Fruit fly (Drosophila melanogaster) whole organism, wandering third instar larva: Measurements from ENCODE around the gene CG14204.

Experiments used
- Abd-B ChIP-seq: fragments of >200 bp; optimal IDR thresholded peaks from 2 replicates; lab custom pipeline; 2017; ENCODE audit warnings: missing biosample characterization, missing genetic modification characterization
- CG32264 ChIP-seq: fragments of 200-800 bp; sonication (Bioruptor generic); optimal IDR thresholded peaks from 2 replicates; lab custom pipeline; 2016; ENCODE audit warnings: missing biosample characterization, missing genetic modification characterization
- Dfd ChIP-seq: fragments of >200 bp; optimal IDR thresholded peaks from 2 replicates; lab custom pipeline; 2017; ENCODE audit warnings: missing biosample characterization, missing genetic modification characterization
- Hnf4 ChIP-seq: fragments of 200-800 bp; sonication (Bioruptor generic); optimal IDR thresholded peaks from 2 replicates; lab custom pipeline; 2016; ENCODE audit warnings: missing biosample characterization, mild to moderate bottlenecking, missing genetic modification characterization
- Hr78 ChIP-seq: fragments of >200 bp; optimal IDR thresholded peaks from 2 replicates; lab custom pipeline; 2017; ENCODE audit warnings: missing biosample characterization, missing genetic modification characterization
- Hr83 ChIP-seq: fragments of 200-300 bp; sonication (Bioruptor generic); optimal IDR thresholded peaks from 2 replicates; lab custom pipeline; 2016; ENCODE audit warnings: missing biosample characterization, mild to moderate bottlenecking, missing genetic modification characterization, moderate library complexity; ENCODE audit not compliant: poor library complexity, severe bottlenecking
- Mio ChIP-seq: sonication (Bioruptor generic); optimal IDR thresholded peaks from 2 replicates; lab custom pipeline; 2016; ENCODE audit warnings: missing biosample characterization, missing genetic modification characterization
- ey ChIP-seq: fragments of 200-800 bp; sonication (Bioruptor generic); optimal IDR thresholded peaks from 2 replicates; lab custom pipeline; 2016; ENCODE audit warnings: missing biosample characterization, missing genetic modification characterization
- foxo ChIP-seq, 2 experiments: fragments of 200-800 bp; sonication (Bioruptor generic); optimal IDR thresholded peaks; 2 replicates in 1 of 2; 3 replicates in 1 of 2; lab custom pipeline; 2016 to 2017; ENCODE audit warnings: missing biosample characterization in 2 of 2, missing genetic modification characterization in 2 of 2
- h ChIP-seq: fragments of 200-800 bp; sonication (Bioruptor generic); optimal IDR thresholded peaks from 3 replicates; lab custom pipeline; 2016; ENCODE audit warnings: missing biosample characterization, mild to moderate bottlenecking, missing genetic modification characterization
- psq ChIP-seq: fragments of 200-800 bp; sonication (Bioruptor generic); optimal IDR thresholded peaks from 3 replicates; lab custom pipeline; 2017; ENCODE audit warnings: missing biosample characterization, mild to moderate bottlenecking, missing genetic modification characterization, moderate library complexity

DNA sequence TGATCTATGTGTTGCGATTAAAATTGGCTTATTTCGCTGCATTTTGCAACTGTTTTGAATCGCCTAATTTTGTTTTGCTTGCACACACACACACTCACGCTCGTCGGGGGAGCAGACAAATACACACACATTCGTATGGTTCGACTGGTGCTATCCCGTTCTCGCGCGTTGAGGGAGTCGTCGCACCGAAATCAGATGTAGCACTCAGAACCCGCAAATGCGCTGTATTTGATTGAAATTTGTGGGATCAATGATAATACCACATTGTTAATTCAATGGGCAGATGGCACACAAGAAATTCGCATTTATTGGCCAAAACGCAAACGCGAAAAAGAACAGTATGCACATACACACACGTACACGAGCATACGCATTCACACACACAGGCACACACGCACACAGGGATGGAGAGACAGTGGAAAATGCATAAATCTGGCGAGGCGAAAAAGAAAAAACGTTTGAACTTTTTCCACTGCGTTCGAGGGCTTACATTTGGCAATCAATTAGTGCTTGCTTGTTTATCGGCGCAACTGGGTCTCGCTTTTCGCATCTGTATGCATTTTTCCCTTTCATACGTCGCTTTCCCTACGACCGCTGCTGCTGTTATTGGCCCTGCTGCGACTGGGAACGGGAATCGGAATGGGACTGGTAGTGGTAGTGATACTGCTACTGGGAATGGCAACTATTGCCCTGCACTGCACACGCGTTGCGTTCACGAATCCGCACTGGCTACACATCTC lies 4.3 kb upstream of the CG14204 start:
- TF ChIP-seq Hnf4 (no peak), ey (GFP tag; lab: Kevin White, UChicago) (no peak), h (GFP tag; lab: Kevin White, UChicago) (peak; percentile 33), Abd-B (peak; percentile 73), Mio (GFP tag; lab: Kevin White, UChicago) (no peak), psq (GFP tag; lab: Kevin White, UChicago) (no peak), foxo (GFP tag; optimal IDR thresholded peaks at IDR 0.05; lab: Kevin White, UChicago) (peak in 1 of 2 experiments; percentile 33), Dfd (no peak), Hr83 (no peak), Hr78 (GFP tag; lab: Kevin White, UChicago) (peak; percentile 24), CG32264 (GFP tag; lab: Kevin White, UChicago) (no peak)
